Fruit fly (Drosophila melanogaster) whole organism, pupa: ENCODE measurements around the gene Pdp1.

ENCODE experiments used
- CG10348 ChIP-seq: fragments of 200-800 bp; sonication (Bioruptor generic); IDR thresholded peaks from 2 replicates; pipeline ENCODE4 v1.3.6; 2022; ENCODE audit warnings: missing biosample characterization, missing genetic modification characterization
- CG14655 ChIP-seq: fragments of 200-800 bp; sonication (Bioruptor generic); optimal IDR thresholded peaks from 3 replicates; lab custom pipeline; 2017; ENCODE audit warnings: mild to moderate bottlenecking, missing biosample characterization, missing genetic modification reagents, missing genetic modification characterization
- CG15710 ChIP-seq: fragments of 200-800 bp; sonication (Bioruptor generic); optimal IDR thresholded peaks from 2 replicates; lab custom pipeline; 2018; ENCODE audit warnings: missing biosample characterization, mild to moderate bottlenecking, missing genetic modification characterization, moderate library complexity
- CG17806 ChIP-seq: fragments of 200-800 bp; sonication (Bioruptor generic); optimal IDR thresholded peaks from 2 replicates; lab custom pipeline; 2018; ENCODE audit warnings: missing biosample characterization, mild to moderate bottlenecking, missing genetic modification characterization, moderate library complexity
- CG34367 ChIP-seq: fragments of 200-800 bp; sonication (Bioruptor generic); optimal IDR thresholded peaks from 2 replicates; lab custom pipeline; 2018; ENCODE audit warnings: missing biosample characterization, mild to moderate bottlenecking, missing genetic modification characterization
- CG4496 ChIP-seq: fragments of 200-800 bp; sonication (Bioruptor generic); IDR thresholded peaks from 3 replicates; pipeline ENCODE4 v1.3.6; 2022; ENCODE audit warnings: missing biosample characterization, missing genetic modification characterization
- CG8159 ChIP-seq: fragments of 200-800 bp; sonication (Bioruptor generic); optimal IDR thresholded peaks from 3 replicates; lab custom pipeline; 2018; ENCODE audit warnings: missing biosample characterization, mild to moderate bottlenecking, missing genetic modification characterization, moderate library complexity
- CG8301 ChIP-seq: fragments of 200-800 bp; sonication (Bioruptor generic); optimal IDR thresholded peaks from 2 replicates; lab custom pipeline; 2018; ENCODE audit warnings: missing biosample characterization, mild to moderate bottlenecking, missing genetic modification characterization
- CG9948 ChIP-seq: fragments of 200-800 bp; sonication (Bioruptor generic); optimal IDR thresholded peaks from 2 replicates; lab custom pipeline; 2018; ENCODE audit warnings: missing biosample characterization, mild to moderate bottlenecking, missing genetic modification characterization, moderate library complexity
- Pif1A ChIP-seq: fragments of 200-800 bp; sonication (Bioruptor generic); optimal IDR thresholded peaks from 3 replicates; lab custom pipeline; 2016; ENCODE audit warnings: missing biosample characterization, missing genetic modification characterization
- Pif1B ChIP-seq: fragments of 200-800 bp; sonication (Bioruptor generic); optimal IDR thresholded peaks from 3 replicates; lab custom pipeline; 2016; ENCODE audit warnings: missing biosample characterization, missing genetic modification characterization
- Snoo ChIP-seq: fragments of 200-800 bp; sonication (Bioruptor generic); optimal IDR thresholded peaks from 3 replicates; lab custom pipeline; 2017; ENCODE audit warnings: missing biosample characterization, mild to moderate bottlenecking, missing genetic modification characterization, inconsistent platforms
- gl ChIP-seq: fragments of 200-800 bp; sonication (Bioruptor generic); optimal IDR thresholded peaks from 2 replicates; lab custom pipeline; 2018; ENCODE audit warnings: missing biosample characterization, mild to moderate bottlenecking, missing genetic modification characterization
- rn ChIP-seq: fragments of 200-800 bp; sonication (Bioruptor generic); IDR thresholded peaks from 2 replicates; pipeline ENCODE4 v1.3.6; 2022; ENCODE audit warnings: missing biosample characterization, missing genetic modification characterization

dm6 chr3L:7792249-7792648 lies 74.9 kb downstream of the Pdp1 start:
- no peak for TF ChIP-seq CG15710 (tag; lab: Kevin White, UChicago)
- no peak for TF ChIP-seq CG8301 (tag; lab: Kevin White, UChicago)
- no peak for TF ChIP-seq CG34367
- TF ChIP-seq Pif1B (GFP tag; lab: Kevin White, UChicago): no peak
- 0 out of 3 replicates have a peak, but pooled peaks have one; percentile 22 for TF ChIP-seq CG4496 (GFP tag; lab: Robert Waterston, UW)
- TF ChIP-seq Snoo (tag; lab: Kevin White, UChicago): peak; percentile 63
- TF ChIP-seq gl (tag; lab: Kevin White, UChicago): no peak
- no peak for TF ChIP-seq rn (GFP tag; lab: Robert Waterston, UW)
- TF ChIP-seq Pif1A (GFP tag; lab: Kevin White, UChicago): peak; percentile 20
- TF ChIP-seq CG10348 (GFP tag; lab: Robert Waterston, UW): no peak
- TF ChIP-seq CG9948 (tag; lab: Kevin White, UChicago): no peak
- no peak for TF ChIP-seq CG8159
- no peak for TF ChIP-seq CG17806 (tag; lab: Kevin White, UChicago)
- no peak for TF ChIP-seq CG14655 (GFP tag; lab: Kevin White, UChicago)
